Fruit fly (Drosophila melanogaster) whole organism, embryonic: ENCODE data around the gene AstCC.

Experiments used
- ATbp ChIP-seq: fragments of 200-800 bp; sonication (Bioruptor generic); optimal IDR thresholded peaks from 2 replicates; lab custom pipeline; 2017; ENCODE audit warnings: missing biosample characterization, mild to moderate bottlenecking, missing genetic modification characterization, missing genetic modification reagents
- Antp ChIP-seq: fragments of 200-800 bp; sonication (Bioruptor generic); optimal IDR thresholded peaks from 3 replicates; lab custom pipeline; 2016; ENCODE audit warnings: missing biosample characterization, missing genetic modification characterization
- Bgb ChIP-seq: fragments of 200-800 bp; sonication (Bioruptor generic); IDR thresholded peaks from 2 replicates; pipeline ENCODE4 v1.3.6; 2022; ENCODE audit warnings: missing biosample characterization, missing genetic modification characterization; ENCODE audit not compliant: partially characterized antibody
- Blimp-1 ChIP-seq: fragments of 200-800 bp; sonication (Bioruptor generic); optimal IDR thresholded peaks from 3 replicates; lab custom pipeline; 2018; ENCODE audit warnings: missing biosample characterization, missing genetic modification characterization, mild to moderate bottlenecking, moderate library complexity, missing genetic modification reagents
- BtbVII ChIP-seq: fragments of 200-800 bp; sonication (Bioruptor generic); optimal IDR thresholded peaks from 3 replicates; lab custom pipeline; 2017; ENCODE audit warnings: missing biosample characterization, mild to moderate bottlenecking, missing genetic modification characterization
- CG10462 ChIP-seq: fragments of 200-800 bp; sonication (Bioruptor generic); optimal IDR thresholded peaks from 2 replicates; lab custom pipeline; 2016; ENCODE audit warnings: missing biosample characterization, missing genetic modification characterization
- CG12391 ChIP-seq: fragments of 200-800 bp; sonication (Bioruptor generic); optimal IDR thresholded peaks from 3 replicates; lab custom pipeline; 2018; ENCODE audit warnings: missing biosample characterization, mild to moderate bottlenecking, missing genetic modification characterization, moderate library complexity
- CG15601 ChIP-seq: fragments of 200-800 bp; sonication (Bioruptor generic); optimal IDR thresholded peaks from 3 replicates; lab custom pipeline; 2019; ENCODE audit warnings: missing biosample characterization, mild to moderate bottlenecking, missing genetic modification characterization, moderate library complexity
- CG16815 ChIP-seq: fragments of 200-800 bp; sonication (Bioruptor generic); optimal IDR thresholded peaks from 3 replicates; lab custom pipeline; 2017; ENCODE audit warnings: missing biosample characterization, mild to moderate bottlenecking, missing genetic modification characterization
- CG17568 ChIP-seq: fragments of 200-800 bp; sonication (Bioruptor generic); optimal IDR thresholded peaks from 2 replicates; lab custom pipeline; 2018; ENCODE audit warnings: missing biosample characterization, mild to moderate bottlenecking, missing genetic modification characterization, moderate library complexity
- CG2120 ChIP-seq: fragments of 200-800 bp; sonication (Bioruptor generic); optimal IDR thresholded peaks from 3 replicates; lab custom pipeline; 2016; ENCODE audit warnings: missing biosample characterization, missing genetic modification characterization
- CG31224 ChIP-seq: fragments of 200-800 bp; sonication (Bioruptor generic); IDR thresholded peaks from 2 replicates; pipeline ENCODE4 v1.3.6; 2022; ENCODE audit warnings: missing biosample characterization, missing genetic modification characterization
- CG4730 ChIP-seq: fragments of 200-800 bp; sonication (Bioruptor generic); IDR thresholded peaks from 2 replicates; pipeline ENCODE4 v1.3.6; 2022; ENCODE audit warnings: missing biosample characterization, missing genetic modification characterization
- CG9727 ChIP-seq: fragments of 200-800 bp; sonication (Bioruptor generic); optimal IDR thresholded peaks from 3 replicates; lab custom pipeline; 2017; ENCODE audit warnings: missing biosample characterization, mild to moderate bottlenecking, missing genetic modification characterization
- CG9817 ChIP-seq: fragments of 200-800 bp; sonication (Bioruptor generic); optimal IDR thresholded peaks from 2 replicates; lab custom pipeline; 2018; ENCODE audit warnings: missing biosample characterization, mild to moderate bottlenecking, missing genetic modification characterization, moderate library complexity
- Camta ChIP-seq: fragments of 200-800 bp; sonication (Bioruptor generic); optimal IDR thresholded peaks from 2 replicates; lab custom pipeline; 2016; ENCODE audit warnings: missing biosample characterization, missing genetic modification characterization
- D19A ChIP-seq: fragments of 200-800 bp; optimal IDR thresholded peaks from 3 replicates; lab custom pipeline; 2019; ENCODE audit warnings: missing biosample characterization, mild to moderate bottlenecking, missing genetic modification characterization, moderate library complexity
- E2f1 ChIP-seq: fragments of 200-800 bp; sonication (Bioruptor generic); IDR thresholded peaks from 2 replicates; pipeline ENCODE4 v1.3.6; 2022; ENCODE audit warnings: missing biosample characterization, missing genetic modification characterization
- HLH3B ChIP-seq: fragments of 200-800 bp; sonication (Bioruptor generic); IDR thresholded peaks from 2 replicates; pipeline ENCODE4 v1.3.6; 2022; ENCODE audit warnings: missing biosample characterization, missing genetic modification characterization
- Meics ChIP-seq: fragments of 200-800 bp; sonication (Bioruptor generic); optimal IDR thresholded peaks from 2 replicates; lab custom pipeline; 2017; ENCODE audit warnings: missing biosample characterization, mild to moderate bottlenecking, missing genetic modification characterization
- Mrtf ChIP-seq: fragments of 200-800 bp; sonication (Bioruptor generic); IDR thresholded peaks from 3 replicates; pipeline ENCODE4 v1.3.6; 2022; ENCODE audit warnings: missing biosample characterization, missing genetic modification characterization
- PHDP ChIP-seq: fragments of 200-800 bp; sonication (Bioruptor generic); optimal IDR thresholded peaks from 3 replicates; lab custom pipeline; 2018; ENCODE audit warnings: missing biosample characterization, mild to moderate bottlenecking, missing genetic modification characterization, moderate library complexity
- Ptx1 ChIP-seq: fragments of 200-800 bp; sonication (Bioruptor generic); IDR thresholded peaks from 2 replicates; pipeline ENCODE4 v1.3.6; 2022; ENCODE audit warnings: missing biosample characterization, missing genetic modification characterization
- Side ChIP-seq: fragments of 200-800 bp; sonication (Bioruptor generic); optimal IDR thresholded peaks from 2 replicates; lab custom pipeline; 2016; ENCODE audit warnings: missing biosample characterization, missing genetic modification characterization
- Usf ChIP-seq: fragments of 200-800 bp; sonication (Bioruptor generic); optimal IDR thresholded peaks from 2 replicates; lab custom pipeline; 2017; ENCODE audit warnings: missing genotype, missing biosample characterization, missing genetic modification characterization
- Xrp1 ChIP-seq: fragments of 200-800 bp; sonication (Bioruptor generic); IDR thresholded peaks from 2 replicates; pipeline ENCODE4 v1.3.6; 2022; ENCODE audit warnings: missing biosample characterization, missing genetic modification characterization
- ab ChIP-seq: fragments of 200-800 bp; sonication (Bioruptor generic); optimal IDR thresholded peaks from 2 replicates; lab custom pipeline; 2016; ENCODE audit warnings: missing biosample characterization, missing genetic modification characterization
- az2 ChIP-seq: fragments of 200-800 bp; sonication (Bioruptor generic); optimal IDR thresholded peaks from 3 replicates; lab custom pipeline; 2016; ENCODE audit warnings: missing biosample characterization, missing genetic modification characterization
- bsh ChIP-seq, 2 experiments: fragments of 200-800 bp; sonication (Bioruptor generic); optimal IDR thresholded peaks; 2 replicates each; lab custom pipeline; 2017 to 2018; ENCODE audit warnings: mild to moderate bottlenecking in 2 of 2, missing biosample characterization in 2 of 2, missing genetic modification characterization in 2 of 2, moderate library complexity in 1 of 2
- cg ChIP-seq: fragments of 200-800 bp; sonication (Bioruptor generic); optimal IDR thresholded peaks from 3 replicates; lab custom pipeline; 2019; ENCODE audit warnings: missing biosample characterization, mild to moderate bottlenecking, missing genetic modification characterization, moderate library complexity
- chif ChIP-seq, 2 experiments: fragments of 200-800 bp; sonication (Bioruptor generic); optimal IDR thresholded peaks; 3 replicates each; lab custom pipeline; 2016; ENCODE audit warnings: missing biosample characterization in 2 of 2, missing genetic modification characterization in 2 of 2
- crol ChIP-seq: fragments of 200-800 bp; sonication (Bioruptor generic); IDR thresholded peaks from 2 replicates; pipeline ENCODE4 v1.3.6; 2022; ENCODE audit warnings: missing biosample characterization, missing genetic modification characterization
- disco-r ChIP-seq: fragments of 200-800 bp; sonication (Bioruptor generic); optimal IDR thresholded peaks from 2 replicates; lab custom pipeline; 2016; ENCODE audit warnings: missing biosample characterization, missing genetic modification characterization
- dmrt11E ChIP-seq: fragments of 200-800 bp; sonication (Bioruptor generic); optimal IDR thresholded peaks from 3 replicates; lab custom pipeline; 2018; ENCODE audit warnings: missing biosample characterization, mild to moderate bottlenecking, missing genetic modification characterization, moderate library complexity
- fd96Cb ChIP-seq: fragments of 200-800 bp; sonication (Bioruptor generic); optimal IDR thresholded peaks from 2 replicates; lab custom pipeline; 2018; ENCODE audit warnings: missing biosample characterization, mild to moderate bottlenecking, missing genetic modification characterization, moderate library complexity
- hkb ChIP-seq, 2 experiments: fragments of 200-800 bp in 1 of 2; fragments of >200 bp in 1 of 2; sonication (Bioruptor generic) in 1 of 2; IDR thresholded peaks in 1 of 2; optimal IDR thresholded peaks in 1 of 2; 2 replicates each; pipeline versions ENCODE4 v1.3.6 to Lab custom; 2017 to 2022; ENCODE audit warnings: missing biosample characterization in 1 of 2, missing genetic modification characterization in 1 of 2
- lbe ChIP-seq: fragments of 200-800 bp; sonication (Bioruptor generic); optimal IDR thresholded peaks from 2 replicates; lab custom pipeline; 2016; ENCODE audit warnings: missing biosample characterization, mild to moderate bottlenecking, missing genetic modification characterization
- lola ChIP-seq, 3 experiments: fragments of >200 bp in 2 of 3; fragments of 200-800 bp in 1 of 3; sonication (Bioruptor generic) in 1 of 3; optimal IDR thresholded peaks; 2 replicates each; lab custom pipeline; 2017 to 2019; ENCODE audit warnings: missing biosample characterization in 3 of 3, missing genetic modification characterization in 3 of 3, mild to moderate bottlenecking in 1 of 3, moderate library complexity in 1 of 3
- nau ChIP-seq: fragments of 200-800 bp; sonication (Bioruptor generic); optimal IDR thresholded peaks from 3 replicates; lab custom pipeline; 2017; ENCODE audit warnings: missing biosample characterization, mild to moderate bottlenecking, missing genetic modification characterization, missing genetic modification reagents
- pnt ChIP-seq: fragments of 200-800 bp; sonication (Bioruptor generic); optimal IDR thresholded peaks from 3 replicates; lab custom pipeline; 2016; ENCODE audit warnings: missing biosample characterization, missing genetic modification characterization
- ranshi ChIP-seq: fragments of 200-800 bp; sonication (Bioruptor generic); IDR thresholded peaks from 2 replicates; pipeline ENCODE4 v1.3.6; 2022; ENCODE audit warnings: missing biosample characterization, missing genetic modification characterization
- sc ChIP-seq, 3 experiments: fragments of >200 bp in 2 of 3; fragments of 200-800 bp in 1 of 3; sonication (Bioruptor generic) in 1 of 3; optimal IDR thresholded peaks; 2 replicates in 2 of 3; 3 replicates in 1 of 3; lab custom pipeline; 2017; ENCODE audit warnings: mild to moderate bottlenecking in 1 of 3, missing biosample characterization in 1 of 3, missing genetic modification characterization in 1 of 3, missing genetic modification reagents in 1 of 3
- shn ChIP-seq: fragments of 200-800 bp; sonication (Bioruptor generic); optimal IDR thresholded peaks from 3 replicates; lab custom pipeline; 2016; ENCODE audit warnings: missing biosample characterization, missing genetic modification characterization
- wek ChIP-seq: fragments of 200-800 bp; sonication (Bioruptor generic); optimal IDR thresholded peaks from 3 replicates; lab custom pipeline; 2018; ENCODE audit warnings: missing biosample characterization, mild to moderate bottlenecking, missing genetic modification characterization, moderate library complexity
- wor ChIP-seq: fragments of 200-800 bp; sonication (Bioruptor generic); IDR thresholded peaks from 2 replicates; pipeline ENCODE4 v1.3.6; 2022; ENCODE audit warnings: missing biosample characterization, missing genetic modification characterization
- zfh2 ChIP-seq: fragments of 200-800 bp; sonication (Bioruptor generic); optimal IDR thresholded peaks from 2 replicates; lab custom pipeline; 2016; ENCODE audit warnings: missing biosample characterization, missing genetic modification characterization

AstCC gene

DNA sequence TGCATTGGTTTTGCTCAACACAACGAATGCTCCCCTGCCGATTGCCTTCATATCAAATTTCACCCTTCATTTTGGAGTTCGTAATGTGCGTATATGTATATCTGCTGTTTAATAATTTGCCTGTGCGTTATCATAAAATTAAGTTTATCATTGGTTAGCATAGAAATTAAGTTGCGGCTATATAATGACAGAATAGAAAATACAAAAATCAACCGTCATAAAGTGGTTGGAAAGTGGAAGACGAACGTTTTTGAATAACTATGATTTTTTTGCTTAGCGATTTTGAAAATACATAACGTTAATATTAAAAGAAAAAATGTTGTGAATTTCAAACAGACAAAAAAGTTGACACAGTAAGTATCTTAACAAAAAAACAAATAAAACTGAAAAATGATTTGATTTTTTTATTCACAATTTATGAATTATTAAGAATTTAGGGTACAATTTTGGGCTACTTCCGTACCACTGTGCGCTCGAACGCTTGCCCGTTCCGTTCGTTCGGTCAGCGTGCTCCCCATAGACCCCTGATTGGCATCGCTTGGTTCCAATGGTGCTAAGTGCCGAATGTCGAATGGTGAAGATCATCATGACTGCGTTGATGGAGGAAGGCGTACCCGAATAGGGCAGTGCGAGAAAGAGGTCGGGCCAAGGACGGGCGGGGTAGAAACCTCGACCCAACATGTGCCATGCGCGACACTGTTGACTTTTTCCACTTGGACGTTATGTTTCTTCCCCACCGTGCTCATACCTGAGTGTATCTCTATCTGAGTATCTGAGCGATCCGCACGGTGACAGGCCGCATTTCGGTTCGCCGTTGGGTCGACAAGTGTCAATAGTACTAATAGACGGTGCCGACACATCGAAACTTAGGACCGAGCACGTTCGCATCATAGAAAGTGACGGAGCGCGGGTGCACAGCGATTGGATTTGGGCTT lies 47.2 kb downstream of the AstCC start (continued):
- TF ChIP-seq disco-r (GFP tag; lab: Kevin White, UChicago) = peak; percentile 44
- TF ChIP-seq Ptx1 = peak; percentile 72
- no peak for TF ChIP-seq BtbVII (GFP tag; lab: Kevin White, UChicago)
- TF ChIP-seq sc (optimal IDR thresholded peaks at IDR 0.05; lab: Kevin White, UChicago) = no peak
- peak; percentile 51 for TF ChIP-seq sc (GFP tag; optimal IDR thresholded peaks at IDR 0.05; lab: Kevin White, UChicago)
- no peak for TF ChIP-seq CG31224 (GFP tag; lab: Robert Waterston, UW)
- TF ChIP-seq Usf = peak; percentile 24
- TF ChIP-seq CG2120 (GFP tag; lab: Kevin White, UChicago) = peak; percentile 67
- peak; percentile 54 for TF ChIP-seq CG9727 (GFP tag; lab: Kevin White, UChicago)
- TF ChIP-seq pnt (GFP tag; lab: Kevin White, UChicago) = peak; percentile 24
- TF ChIP-seq HLH3B (GFP tag; lab: Robert Waterston, UW) = 0 out of 2 replicates have a peak, but pooled peaks have one; percentile 24
- peak; percentile 28 for TF ChIP-seq CG15601 (tag; lab: Kevin White, UChicago)
- 0 out of 2 replicates have a peak, but pooled peaks have one; percentile 24 for TF ChIP-seq wor (GFP tag; lab: Robert Waterston, UW)
- TF ChIP-seq Mrtf (GFP tag; lab: Robert Waterston, UW) = no peak
- peak in 1 of 3 experiments; percentile 76 for TF ChIP-seq lola (GFP tag; optimal IDR thresholded peaks at IDR 0.05; lab: Kevin White, UChicago)
- TF ChIP-seq lbe (GFP tag; lab: Kevin White, UChicago) = no peak
- peak; percentile 34 for TF ChIP-seq nau
- TF ChIP-seq ab (GFP tag; lab: Kevin White, UChicago) = no peak
- TF ChIP-seq Blimp-1 (GFP tag; lab: Kevin White, UChicago) = peak; percentile 41
- TF ChIP-seq Camta = peak; percentile 31
- TF ChIP-seq Antp (GFP tag; lab: Kevin White, UChicago) = peak; percentile 7
- TF ChIP-seq CG12391 = peak; percentile 78
- TF ChIP-seq cg = no peak
- peak; percentile 25 for TF ChIP-seq shn (GFP tag; lab: Kevin White, UChicago)
- peak; percentile 52 for TF ChIP-seq CG16815 (GFP tag; lab: Kevin White, UChicago)
- TF ChIP-seq bsh (GFP tag; optimal IDR thresholded peaks at IDR 0.05; lab: Kevin White, UChicago) = peak in 1 of 2 experiments; percentile 76
- peak; percentile 73 for TF ChIP-seq dmrt11E
- peak; percentile 30; the same call in 1 of the 2 replicates for TF ChIP-seq Xrp1
- peak; percentile 44 for TF ChIP-seq fd96Cb (tag; lab: Kevin White, UChicago)
- peak; percentile 30; the same call in 1 of the 2 replicates for TF ChIP-seq Bgb
- no peak for TF ChIP-seq E2f1 (GFP tag; lab: Robert Waterston, UW)
- peak; percentile 27 for TF ChIP-seq Side (GFP tag; lab: Kevin White, UChicago)
- TF ChIP-seq ranshi = peak; percentile 44; the same call in 1 of the 2 replicates
- TF ChIP-seq crol (GFP tag; lab: Robert Waterston, UW) = peak; percentile 88
- TF ChIP-seq wek (GFP tag; lab: Kevin White, UChicago) = no peak
- peak; percentile 64 for TF ChIP-seq D19A (tag; lab: Kevin White, UChicago)
- peak; percentile 68 for TF ChIP-seq PHDP
- peak; percentile 21 for TF ChIP-seq ATbp (GFP tag; lab: Kevin White, UChicago)
- peak; percentile 52 for TF ChIP-seq Meics (GFP tag; lab: Kevin White, UChicago)
- peak; percentile 22; the same call in 1 of the 2 replicates for TF ChIP-seq CG4730 (GFP tag; lab: Robert Waterston, UW)
- peak; percentile 37 for TF ChIP-seq CG10462 (GFP tag; lab: Kevin White, UChicago)
- peak; percentile 9 for TF ChIP-seq CG17568 (GFP tag; lab: Kevin White, UChicago)
- peak; percentile 15 for TF ChIP-seq zfh2 (GFP tag; lab: Kevin White, UChicago)
- peak; percentile 17 for TF ChIP-seq CG9817 (tag; lab: Kevin White, UChicago)
- peak; percentile 71 for TF ChIP-seq az2 (GFP tag; lab: Kevin White, UChicago)
- TF ChIP-seq chif (GFP tag; optimal IDR thresholded peaks at IDR 0.05; lab: Kevin White, UChicago) = peak in 1 of 2 experiments; percentile 58
- TF ChIP-seq hkb (optimal IDR thresholded peaks at IDR 0.05; lab: Kevin White, UChicago) = no peak
- TF ChIP-seq hkb (GFP tag; IDR thresholded peaks at IDR 0.05; lab: Robert Waterston, UW) = peak; percentile 23; the same call in 1 of the 2 replicates
